Fruit fly (Drosophila melanogaster) whole organism, embryonic: ENCODE results near the gene CG6055.
A peak's percentile ranks its signal among the peaks of the same experiment; 100 is the strongest.

ENCODE experiments used
- Abd-B ChIP-seq: fragments of 200-800 bp; sonication (Bioruptor generic); optimal IDR thresholded peaks from 2 replicates; lab custom pipeline; 2018; ENCODE audit warnings: missing biosample characterization, mild to moderate bottlenecking, missing genetic modification characterization, moderate library complexity
- Atf-2 ChIP-seq: fragments of 200-800 bp; sonication (Bioruptor generic); optimal IDR thresholded peaks from 2 replicates; lab custom pipeline; 2016; ENCODE audit warnings: missing biosample characterization, missing genetic modification characterization
- Atf3 ChIP-seq: fragments of 200-800 bp; sonication (Bioruptor generic); optimal IDR thresholded peaks from 3 replicates; lab custom pipeline; 2016; ENCODE audit warnings: missing biosample characterization, missing genetic modification characterization
- Atf6 ChIP-seq: fragments of 200-800 bp; sonication (Bioruptor generic); IDR thresholded peaks from 2 replicates; pipeline ENCODE4 v1.3.6; 2022; ENCODE audit warnings: missing biosample characterization, missing genetic modification characterization
- Bteb2 ChIP-seq: fragments of 200-800 bp; sonication (Bioruptor generic); optimal IDR thresholded peaks from 2 replicates; lab custom pipeline; 2016; ENCODE audit warnings: missing biosample characterization, missing genetic modification characterization
- CG10209 ChIP-seq: fragments of 200-800 bp; sonication (Bioruptor generic); optimal IDR thresholded peaks from 3 replicates; lab custom pipeline; 2017; ENCODE audit warnings: missing biosample characterization, mild to moderate bottlenecking, missing genetic modification characterization, missing genetic modification reagents
- CG11085 ChIP-seq: fragments of 200-800 bp; sonication (Bioruptor generic); IDR thresholded peaks from 2 replicates; pipeline ENCODE4 v1.3.6; 2022; ENCODE audit warnings: missing biosample characterization, missing genetic modification characterization
- CG11695 ChIP-seq: fragments of 200-800 bp; sonication (Bioruptor generic); IDR thresholded peaks from 3 replicates; pipeline ENCODE4 v1.3.6; 2022; ENCODE audit warnings: missing biosample characterization, missing genetic modification characterization
- CG12299 ChIP-seq: fragments of 200-800 bp; sonication (Bioruptor generic); optimal IDR thresholded peaks from 2 replicates; lab custom pipeline; 2018; ENCODE audit warnings: missing biosample characterization, mild to moderate bottlenecking, missing genetic modification characterization
- CG13287 ChIP-seq: fragments of 200-800 bp; sonication (Bioruptor generic); IDR thresholded peaks from 2 replicates; pipeline ENCODE4 v1.3.6; 2022; ENCODE audit warnings: missing biosample characterization, missing genetic modification characterization; ENCODE audit not compliant: partially characterized antibody
- CG15601 ChIP-seq: fragments of 200-800 bp; sonication (Bioruptor generic); optimal IDR thresholded peaks from 3 replicates; lab custom pipeline; 2019; ENCODE audit warnings: missing biosample characterization, mild to moderate bottlenecking, missing genetic modification characterization, moderate library complexity
- CG16779 ChIP-seq: fragments of 200-800 bp; sonication (Bioruptor generic); IDR thresholded peaks from 2 replicates; pipeline ENCODE4 v1.3.6; 2022; ENCODE audit warnings: missing biosample characterization, missing genetic modification characterization
- CG17568 ChIP-seq: fragments of 200-800 bp; sonication (Bioruptor generic); optimal IDR thresholded peaks from 2 replicates; lab custom pipeline; 2018; ENCODE audit warnings: missing biosample characterization, mild to moderate bottlenecking, missing genetic modification characterization, moderate library complexity
- CG30020 ChIP-seq: fragments of 200-800 bp; optimal IDR thresholded peaks from 2 replicates; lab custom pipeline; 2019; ENCODE audit warnings: missing biosample characterization, mild to moderate bottlenecking, missing genetic modification characterization, moderate library complexity
- CG32532 ChIP-seq: fragments of 200-800 bp; sonication (Bioruptor generic); IDR thresholded peaks from 2 replicates; pipeline ENCODE4 v1.3.6; 2022; ENCODE audit warnings: missing biosample characterization, missing genetic modification characterization
- CG4404 ChIP-seq: fragments of 200-800 bp; sonication (Bioruptor generic); IDR thresholded peaks from 2 replicates; pipeline ENCODE4 v1.3.6; 2022; ENCODE audit warnings: missing biosample characterization, missing genetic modification characterization
- CG6689 ChIP-seq: fragments of 200-800 bp; sonication (Bioruptor generic); IDR thresholded peaks from 2 replicates; pipeline ENCODE4 v1.3.6; 2022; ENCODE audit warnings: missing biosample characterization, missing genetic modification characterization
- CG6765 ChIP-seq: fragments of 200-800 bp; sonication (Bioruptor generic); optimal IDR thresholded peaks from 3 replicates; lab custom pipeline; 2017; ENCODE audit warnings: missing biosample characterization, mild to moderate bottlenecking, missing genetic modification characterization
- CG8478 ChIP-seq: fragments of >200 bp; optimal IDR thresholded peaks from 2 replicates; lab custom pipeline; 2018
- CG9932 ChIP-seq: fragments of 200-800 bp; sonication (Bioruptor generic); IDR thresholded peaks from 2 replicates; pipeline ENCODE4 v1.3.6; 2022; ENCODE audit warnings: missing biosample characterization, missing genetic modification characterization
- Dbx ChIP-seq: fragments of 200-800 bp; sonication (Bioruptor generic); IDR thresholded peaks from 3 replicates; pipeline ENCODE4 v1.3.6; 2022; ENCODE audit warnings: missing biosample characterization, missing genetic modification characterization
- Dll ChIP-seq: fragments of 200-800 bp; sonication (Bioruptor generic); IDR thresholded peaks from 4 replicates; pipeline ENCODE4 v1.3.6; 2022; ENCODE audit warnings: missing biosample characterization, missing genetic modification characterization; ENCODE audit not compliant: partially characterized antibody
- Dp ChIP-seq: fragments of 200-800 bp; sonication (Bioruptor generic); optimal IDR thresholded peaks from 2 replicates; lab custom pipeline; 2018; ENCODE audit warnings: missing biosample characterization, mild to moderate bottlenecking, missing genetic modification characterization, moderate library complexity
- Ets97D ChIP-seq: fragments of 200-800 bp; sonication (Bioruptor generic); optimal IDR thresholded peaks from 3 replicates; lab custom pipeline; 2016; ENCODE audit warnings: missing biosample characterization, missing genetic modification characterization
- GATAe ChIP-seq: fragments of 200-800 bp; sonication (Bioruptor generic); conservative IDR thresholded peaks from 2 replicates; pipeline ENCODE4 v1.3.6; 2022; ENCODE audit warnings: missing biosample characterization, missing genetic modification characterization
- Gug ChIP-seq: fragments of 200-800 bp; sonication (Bioruptor generic); IDR thresholded peaks from 4 replicates; pipeline ENCODE4 v1.3.6; 2022; ENCODE audit warnings: missing biosample characterization, missing genetic modification characterization
- Hand ChIP-seq: fragments of 200-800 bp; sonication (Bioruptor generic); optimal IDR thresholded peaks from 2 replicates; lab custom pipeline; 2017; ENCODE audit warnings: mild to moderate bottlenecking, missing biosample characterization, missing genetic modification reagents, missing genetic modification characterization
- Opbp ChIP-seq: fragments of 200-800 bp; sonication (Bioruptor generic); IDR thresholded peaks from 3 replicates; pipeline ENCODE4 v1.3.6; 2022; ENCODE audit warnings: missing biosample characterization, missing genetic modification characterization; ENCODE audit not compliant: partially characterized antibody
- Pdp1 ChIP-seq, 2 experiments: fragments of 200-800 bp; sonication (Bioruptor generic); optimal IDR thresholded peaks; 3 replicates each; lab custom pipeline; 2016; ENCODE audit warnings: missing biosample characterization in 2 of 2, missing genetic modification characterization in 2 of 2, mild to moderate bottlenecking in 1 of 2, moderate library complexity in 1 of 2
- Xrp1 ChIP-seq: fragments of 200-800 bp; sonication (Bioruptor generic); IDR thresholded peaks from 2 replicates; pipeline ENCODE4 v1.3.6; 2022; ENCODE audit warnings: missing biosample characterization, missing genetic modification characterization
- ap ChIP-seq: fragments of 200-800 bp; sonication (Bioruptor generic); IDR thresholded peaks from 2 replicates; pipeline ENCODE4 v1.3.6; 2022; ENCODE audit warnings: missing biosample characterization, missing genetic modification characterization
- croc ChIP-seq: fragments of 200-800 bp; sonication (Bioruptor generic); conservative IDR thresholded peaks from 3 replicates; pipeline ENCODE4 v1.3.6; 2022; ENCODE audit warnings: missing biosample characterization, missing genetic modification characterization
- danr ChIP-seq: fragments of 200-800 bp; sonication (Bioruptor generic); IDR thresholded peaks from 2 replicates; pipeline ENCODE4 v1.3.6; 2022; ENCODE audit warnings: missing biosample characterization, missing genetic modification characterization
- fd96Cb ChIP-seq: fragments of 200-800 bp; sonication (Bioruptor generic); optimal IDR thresholded peaks from 2 replicates; lab custom pipeline; 2018; ENCODE audit warnings: missing biosample characterization, mild to moderate bottlenecking, missing genetic modification characterization, moderate library complexity
- gsb-n ChIP-seq: fragments of 200-800 bp; sonication (Bioruptor generic); optimal IDR thresholded peaks from 3 replicates; lab custom pipeline; 2018; ENCODE audit warnings: missing biosample characterization, mild to moderate bottlenecking, missing genetic modification characterization
- h ChIP-seq: fragments of >200 bp; optimal IDR thresholded peaks from 2 replicates; lab custom pipeline; 2017
- her ChIP-seq: fragments of 200-800 bp; sonication (Bioruptor generic); optimal IDR thresholded peaks from 2 replicates; lab custom pipeline; 2016; ENCODE audit warnings: missing biosample characterization, missing genetic modification characterization
- ind ChIP-seq: fragments of 200-800 bp; sonication (Bioruptor generic); optimal IDR thresholded peaks from 3 replicates; lab custom pipeline; 2016; ENCODE audit warnings: missing biosample characterization, missing genetic modification characterization
- lab ChIP-seq: fragments of 200-800 bp; sonication (Bioruptor generic); optimal IDR thresholded peaks from 3 replicates; lab custom pipeline; 2017; ENCODE audit warnings: missing biosample characterization, missing genetic modification characterization, mild to moderate bottlenecking, moderate library complexity, missing genetic modification reagents
- mld ChIP-seq: fragments of 200-800 bp; sonication (Bioruptor generic); IDR thresholded peaks from 3 replicates; pipeline ENCODE4 v1.3.6; 2022; ENCODE audit warnings: missing biosample characterization, missing genetic modification characterization; ENCODE audit not compliant: partially characterized antibody
- nerfin-2 ChIP-seq: fragments of 200-800 bp; sonication (Bioruptor generic); IDR thresholded peaks from 2 replicates; pipeline ENCODE4 v1.3.6; 2022; ENCODE audit warnings: missing biosample characterization, missing genetic modification characterization; ENCODE audit not compliant: partially characterized antibody
- pan ChIP-seq, 4 experiments: fragments of >200 bp in 3 of 4; fragments of 200-800 bp in 1 of 4; sonication (Bioruptor generic) in 1 of 4; optimal IDR thresholded peaks in 3 of 4; IDR thresholded peaks in 1 of 4; 2 replicates each; pipeline versions ENCODE4 v1.3.6 to Lab custom; 2017 to 2022; ENCODE audit warnings: missing biosample characterization in 2 of 4, missing genetic modification characterization in 2 of 4, mixed read lengths in 1 of 4
- peb ChIP-seq: fragments of 200-800 bp; sonication (Bioruptor generic); IDR thresholded peaks from 2 replicates; pipeline ENCODE4 v1.3.6; 2022; ENCODE audit warnings: missing biosample characterization, missing genetic modification characterization
- sc ChIP-seq, 3 experiments: fragments of >200 bp in 2 of 3; fragments of 200-800 bp in 1 of 3; sonication (Bioruptor generic) in 1 of 3; optimal IDR thresholded peaks; 2 replicates in 2 of 3; 3 replicates in 1 of 3; lab custom pipeline; 2017; ENCODE audit warnings: mild to moderate bottlenecking in 1 of 3, missing biosample characterization in 1 of 3, missing genetic modification characterization in 1 of 3, missing genetic modification reagents in 1 of 3
- slou ChIP-seq: fragments of 200-800 bp; sonication (Bioruptor generic); optimal IDR thresholded peaks from 3 replicates; lab custom pipeline; 2016; ENCODE audit warnings: missing biosample characterization, missing genetic modification characterization
- trem ChIP-seq: fragments of 200-800 bp; optimal IDR thresholded peaks from 3 replicates; lab custom pipeline; 2019; ENCODE audit warnings: missing biosample characterization, mild to moderate bottlenecking, missing genetic modification characterization, moderate library complexity
- tx ChIP-seq: fragments of 200-800 bp; sonication (Bioruptor generic); optimal IDR thresholded peaks from 2 replicates; lab custom pipeline; 2016; ENCODE audit warnings: missing biosample characterization, missing genetic modification characterization
- vnd ChIP-seq: fragments of 200-800 bp; sonication (Bioruptor generic); IDR thresholded peaks from 3 replicates; pipeline ENCODE4 v1.3.6; 2022; ENCODE audit warnings: missing biosample characterization, missing genetic modification characterization; ENCODE audit not compliant: partially characterized antibody
- zen2 ChIP-seq: fragments of 200-800 bp; sonication (Bioruptor generic); IDR thresholded peaks from 3 replicates; pipeline ENCODE4 v1.3.6; 2022; ENCODE audit warnings: missing biosample characterization, missing genetic modification characterization; ENCODE audit not compliant: partially characterized antibody

The CG6055 gene

dm6 chr2L:7423333-7423895 lies 42.9 kb upstream of the CG6055 start (continued):
- no peak for TF ChIP-seq pan (optimal IDR thresholded peaks at IDR 0.05; lab: Kevin White, UChicago)
- TF ChIP-seq pan (GFP tag; optimal IDR thresholded peaks at IDR 0.05 in 1 of 2, IDR thresholded peaks at IDR 0.05 in 1 of 2), result peak in 1 of 2 experiments; percentile 26
- no peak for TF ChIP-seq Dp
- TF ChIP-seq lab (GFP tag; lab: Kevin White, UChicago), result peak; percentile 64
- TF ChIP-seq CG9932 (GFP tag; lab: Robert Waterston, UW), result peak; percentile 72
- no peak for TF ChIP-seq nerfin-2 (GFP tag; lab: Robert Waterston, UW)
- TF ChIP-seq Hand (GFP tag; lab: Kevin White, UChicago), result peak; percentile 11
- TF ChIP-seq Bteb2, result no peak
- TF ChIP-seq CG11085 (GFP tag; lab: Robert Waterston, UW), result no peak
- no peak for TF ChIP-seq trem
- TF ChIP-seq croc (GFP tag; lab: Robert Waterston, UW), result no peak
- peak; percentile 7 for TF ChIP-seq CG10209 (GFP tag; lab: Kevin White, UChicago)
- TF ChIP-seq CG13287, result no peak
- peak; percentile 28 for TF ChIP-seq fd96Cb
- no peak for TF ChIP-seq her (GFP tag; lab: Kevin White, UChicago)
- no peak for TF ChIP-seq CG30020
- no peak for TF ChIP-seq CG8478 (lab: Kevin White, UChicago)
- no peak for TF ChIP-seq CG12299 (tag; lab: Kevin White, UChicago)
- peak; percentile 55; the same call in 1 of the 4 replicates for TF ChIP-seq Gug (GFP tag; lab: Robert Waterston, UW)
- TF ChIP-seq Opbp (GFP tag; lab: Robert Waterston, UW), result no peak
- TF ChIP-seq CG4404 (GFP tag; lab: Robert Waterston, UW), result peak; percentile 15; the same call in 1 of the 2 replicates
- TF ChIP-seq gsb-n (tag; lab: Kevin White, UChicago), result no peak
- no peak for TF ChIP-seq sc (optimal IDR thresholded peaks at IDR 0.05; lab: Kevin White, UChicago)
- TF ChIP-seq sc (GFP tag; optimal IDR thresholded peaks at IDR 0.05; lab: Kevin White, UChicago), result no peak
- TF ChIP-seq Pdp1 (GFP tag; optimal IDR thresholded peaks at IDR 0.05; lab: Kevin White, UChicago), result no peak
- no peak for TF ChIP-seq vnd (GFP tag; lab: Robert Waterston, UW)
- peak; percentile 33; the same call in 1 of the 2 replicates for TF ChIP-seq Xrp1 (GFP tag; lab: Robert Waterston, UW)
- no peak for TF ChIP-seq CG6765 (GFP tag; lab: Kevin White, UChicago)
- TF ChIP-seq zen2 (GFP tag; lab: Robert Waterston, UW), result no peak
- TF ChIP-seq CG16779, result 0 out of 2 replicates have a peak, but pooled peaks have one; percentile 16
- no peak for TF ChIP-seq CG17568
- no peak for TF ChIP-seq h
- peak; percentile 82 for TF ChIP-seq CG32532 (GFP tag; lab: Robert Waterston, UW)
- TF ChIP-seq danr (GFP tag; lab: Robert Waterston, UW), result 0 out of 2 replicates have a peak, but pooled peaks have one; percentile 34
- peak; percentile 50 for TF ChIP-seq ind (GFP tag; lab: Kevin White, UChicago)
- no peak for TF ChIP-seq Atf3 (GFP tag; lab: Kevin White, UChicago)
- TF ChIP-seq peb (GFP tag; lab: Robert Waterston, UW), result no peak
- TF ChIP-seq tx (GFP tag; lab: Kevin White, UChicago), result no peak
- peak; percentile 74 for TF ChIP-seq Dbx (GFP tag; lab: Robert Waterston, UW)
- TF ChIP-seq Dll (GFP tag; lab: Robert Waterston, UW), result no peak
- 0 out of 2 replicates have a peak, but pooled peaks have one; percentile 26 for TF ChIP-seq Atf6 (GFP tag; lab: Robert Waterston, UW)
- TF ChIP-seq Atf-2 (GFP tag; lab: Kevin White, UChicago), result no peak
- peak; percentile 18; the same call in 1 of the 2 replicates for TF ChIP-seq CG6689 (GFP tag; lab: Robert Waterston, UW)
- TF ChIP-seq Abd-B (GFP tag; lab: Kevin White, UChicago), result no peak
- no peak for TF ChIP-seq CG15601
- no peak for TF ChIP-seq slou (GFP tag; lab: Kevin White, UChicago)
- TF ChIP-seq CG11695, result 0 out of 3 replicates have a peak, but pooled peaks have one; percentile 14
- no peak for TF ChIP-seq ap (GFP tag; lab: Robert Waterston, UW)
- no peak for TF ChIP-seq mld (GFP tag; lab: Robert Waterston, UW)
- peak; percentile 23 for TF ChIP-seq Ets97D (GFP tag; lab: Kevin White, UChicago)
- TF ChIP-seq GATAe (GFP tag; lab: Robert Waterston, UW), result no peak
